Fruit fly (Drosophila melanogaster): Measurements from ENCODE around the gene slou.
A peak's percentile ranks its signal among the peaks of the same experiment; 100 is the strongest.

Gene slou

DNA sequence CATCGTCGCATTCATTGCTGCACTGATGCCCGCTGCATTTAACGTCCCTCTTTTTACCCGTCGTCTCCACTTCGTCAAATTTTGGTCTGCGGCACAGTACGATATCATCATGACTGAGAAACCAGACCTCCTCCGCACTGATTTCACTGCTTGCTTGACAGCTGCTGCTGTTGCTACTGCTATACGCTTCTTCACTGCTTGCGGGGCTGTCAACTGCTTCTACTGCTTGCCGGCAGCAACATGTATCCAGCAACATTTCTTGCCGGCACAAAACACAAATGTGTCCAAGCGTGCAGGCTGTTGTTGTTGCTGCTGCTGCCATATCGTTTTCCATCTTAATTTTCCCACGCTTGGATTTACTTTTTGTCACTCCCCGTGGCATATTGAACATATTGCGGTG, 23.1 kb upstream of the slou start (continued):
- TF ChIP-seq zfh2 (GFP tag; optimal IDR thresholded peaks at IDR 0.05) (no peak), trh (GFP tag; optimal IDR thresholded peaks at IDR 0.05) (no peak), luna (GFP tag; optimal IDR thresholded peaks at IDR 0.05) (no peak), CG15601 (tag; optimal IDR thresholded peaks at IDR 0.05) (no peak), CG11456 (GFP tag; IDR thresholded peaks at IDR 0.05) (peak; percentile 62; the same call in 1 of the 3 replicates), fru (optimal IDR thresholded peaks at IDR 0.05) (no peak), Side (GFP tag; optimal IDR thresholded peaks at IDR 0.05) (peak; percentile 37), CG2875 (GFP tag; optimal IDR thresholded peaks at IDR 0.05) (no peak), CG7987 (GFP tag; optimal IDR thresholded peaks at IDR 0.05) (peak; percentile 58), E2f1 (GFP tag; IDR thresholded peaks at IDR 0.05) (no peak), btn (GFP tag; optimal IDR thresholded peaks at IDR 0.05) (no peak), her (GFP tag; optimal IDR thresholded peaks at IDR 0.05) (peak; percentile 33), Hmr (GFP tag; optimal IDR thresholded peaks at IDR 0.05) (no peak), CG10654 (GFP tag; optimal IDR thresholded peaks at IDR 0.05) (no peak), ara (GFP tag; IDR thresholded peaks at IDR 0.05) (no peak), C15 (GFP tag; IDR thresholded peaks at IDR 0.05) (no peak), Trl (optimal IDR thresholded peaks at IDR 0.05) (no peak), Trl (GFP tag; optimal IDR thresholded peaks at IDR 0.05) (no peak), CG17361 (GFP tag; IDR thresholded peaks at IDR 0.05) (no peak), Fer1 (GFP tag; optimal IDR thresholded peaks at IDR 0.05) (peak; percentile 69), CG4360 (GFP tag; IDR thresholded peaks at IDR 0.05) (peak; percentile 88), Drgx (GFP tag; IDR thresholded peaks at IDR 0.05) (no peak), CG4820 (GFP tag; optimal IDR thresholded peaks at IDR 0.05) (no peak), CG3281 (GFP tag; optimal IDR thresholded peaks at IDR 0.05) (no peak), CG18599 (GFP tag; optimal IDR thresholded peaks at IDR 0.05) (no peak), Xrp1 (GFP tag; IDR thresholded peaks at IDR 0.05) (peak; percentile 14; the same call in 1 of the 2 replicates), D (optimal IDR thresholded peaks at IDR 0.05) (no peak), D (GFP tag; optimal IDR thresholded peaks at IDR 0.05) (no peak), CG10147 (GFP tag; optimal IDR thresholded peaks at IDR 0.05) (no peak), Neu2 (GFP tag; optimal IDR thresholded peaks at IDR 0.05; ENCODE audit: borderline replicate concordance) (no peak), CG31224 (GFP tag; IDR thresholded peaks at IDR 0.05) (no peak), org-1 (GFP tag; optimal IDR thresholded peaks at IDR 0.05) (no peak), CHES-1-like (GFP tag; optimal IDR thresholded peaks at IDR 0.05) (peak; percentile 33), Dll (GFP tag; IDR thresholded peaks at IDR 0.05; ENCODE audit: partially characterized antibody) (0 out of 4 replicates have a peak, but pooled peaks have one; percentile 33), CG14014 (GFP tag; IDR thresholded peaks at IDR 0.05) (peak; percentile 23; the same call in 1 of the 2 replicates), Pdp1 (GFP tag; optimal IDR thresholded peaks at IDR 0.05) (no peak), MESR4 (GFP tag; optimal IDR thresholded peaks at IDR 0.05) (peak; percentile 8), sens-2 (GFP tag; IDR thresholded peaks at IDR 0.05) (no peak), Scr (GFP tag; IDR thresholded peaks at IDR 0.05; ENCODE audit: partially characterized antibody) (peak; percentile 37), Fer3 (tag; optimal IDR thresholded peaks at IDR 0.05) (no peak), CG12219 (GFP tag; optimal IDR thresholded peaks at IDR 0.05) (no peak), fd96Cb (tag; optimal IDR thresholded peaks at IDR 0.05) (no peak), Chrac-16 (GFP tag; optimal IDR thresholded peaks at IDR 0.05) (no peak), dati (GFP tag; IDR thresholded peaks at IDR 0.05) (no peak), zfh1 (GFP tag; IDR thresholded peaks at IDR 0.05) (peak; percentile 53; the same call in 2 of the 3 replicates), CG3995 (GFP tag; optimal IDR thresholded peaks at IDR 0.05) (no peak), CG13287 (GFP tag; IDR thresholded peaks at IDR 0.05; ENCODE audit: partially characterized antibody) (no peak; the same call in 1 of the 2 replicates), tll (GFP tag; optimal IDR thresholded peaks at IDR 0.05) (no peak), HmgD (GFP tag; optimal IDR thresholded peaks at IDR 0.05) (peak; percentile 80), CG4730 (GFP tag; IDR thresholded peaks at IDR 0.05) (no peak), insv (GFP tag; optimal IDR thresholded peaks at IDR 0.05) (no peak), vfl (GFP tag; optimal IDR thresholded peaks at IDR 0.05) (no peak)

All from whole organism, embryonic.